Fruit fly (Drosophila melanogaster) whole organism, embryonic: ENCODE results near the gene Eip63F-1.

Experiments used
- CG10209 ChIP-seq: fragments of 200-800 bp; sonication (Bioruptor generic); optimal IDR thresholded peaks from 3 replicates; lab custom pipeline; 2017; ENCODE audit warnings: missing biosample characterization, mild to moderate bottlenecking, missing genetic modification characterization, missing genetic modification reagents
- CG10321 ChIP-seq: fragments of 200-800 bp; sonication (Bioruptor generic); IDR thresholded peaks from 2 replicates; pipeline ENCODE4 v1.3.6; 2022; ENCODE audit warnings: missing biosample characterization, missing genetic modification characterization
- CG11247 ChIP-seq: fragments of 200-800 bp; sonication (Bioruptor generic); IDR thresholded peaks from 2 replicates; pipeline ENCODE4 v1.3.6; 2022; ENCODE audit warnings: missing biosample characterization, missing genetic modification characterization
- CG12071 ChIP-seq: fragments of 200-800 bp; sonication (Bioruptor generic); optimal IDR thresholded peaks from 3 replicates; lab custom pipeline; 2018; ENCODE audit warnings: missing biosample characterization, mild to moderate bottlenecking, missing genetic modification characterization
- CG12769 ChIP-seq: fragments of 200-800 bp; sonication (Bioruptor generic); optimal IDR thresholded peaks from 2 replicates; lab custom pipeline; 2019; ENCODE audit warnings: missing biosample characterization, mild to moderate bottlenecking, missing genetic modification characterization, moderate library complexity
- CG13287 ChIP-seq: fragments of 200-800 bp; sonication (Bioruptor generic); IDR thresholded peaks from 2 replicates; pipeline ENCODE4 v1.3.6; 2022; ENCODE audit warnings: missing biosample characterization, missing genetic modification characterization; ENCODE audit not compliant: partially characterized antibody
- CG14050 ChIP-seq: fragments of 200-800 bp; sonication (Bioruptor generic); IDR thresholded peaks from 3 replicates; pipeline ENCODE4 v1.3.6; 2022; ENCODE audit warnings: missing biosample characterization, missing genetic modification characterization
- CG14441 ChIP-seq: fragments of 200-800 bp; sonication (Bioruptor generic); IDR thresholded peaks from 2 replicates; pipeline ENCODE4 v1.3.6; 2022; ENCODE audit warnings: missing biosample characterization, missing genetic modification characterization
- CG15514 ChIP-seq: fragments of 200-800 bp; sonication (Bioruptor generic); optimal IDR thresholded peaks from 3 replicates; lab custom pipeline; 2017; ENCODE audit warnings: missing biosample characterization, missing genetic modification characterization, mild to moderate bottlenecking, moderate library complexity, missing genetic modification reagents
- CG15601 ChIP-seq: fragments of 200-800 bp; sonication (Bioruptor generic); optimal IDR thresholded peaks from 3 replicates; lab custom pipeline; 2019; ENCODE audit warnings: missing biosample characterization, mild to moderate bottlenecking, missing genetic modification characterization, moderate library complexity
- CG17385 ChIP-seq: fragments of 200-800 bp; sonication (Bioruptor generic); optimal IDR thresholded peaks from 3 replicates; lab custom pipeline; 2018; ENCODE audit warnings: missing biosample characterization, mild to moderate bottlenecking, missing genetic modification characterization
- CG17802 ChIP-seq: fragments of 200-800 bp; sonication (Bioruptor generic); optimal IDR thresholded peaks from 2 replicates; lab custom pipeline; 2018; ENCODE audit warnings: missing biosample characterization, mild to moderate bottlenecking, missing genetic modification characterization, moderate library complexity
- CG18476 ChIP-seq: fragments of 200-800 bp; sonication (Bioruptor generic); optimal IDR thresholded peaks from 2 replicates; lab custom pipeline; 2016; ENCODE audit warnings: missing biosample characterization, mild to moderate bottlenecking, missing genetic modification characterization
- CG18764 ChIP-seq: fragments of 200-800 bp; sonication (Bioruptor generic); optimal IDR thresholded peaks from 3 replicates; lab custom pipeline; 2016; ENCODE audit warnings: missing biosample characterization, missing genetic modification characterization
- CG2678 ChIP-seq: fragments of 200-800 bp; sonication (Bioruptor generic); optimal IDR thresholded peaks from 3 replicates; lab custom pipeline; 2019; ENCODE audit warnings: missing biosample characterization, mild to moderate bottlenecking, missing genetic modification characterization, moderate library complexity
- CG30403 ChIP-seq: fragments of 200-800 bp; sonication (Bioruptor generic); optimal IDR thresholded peaks from 3 replicates; lab custom pipeline; 2016; ENCODE audit warnings: missing biosample characterization, missing genetic modification characterization
- CG31441 ChIP-seq: fragments of 200-800 bp; sonication (Bioruptor generic); IDR thresholded peaks from 2 replicates; pipeline ENCODE4 v1.3.6; 2022; ENCODE audit warnings: missing biosample characterization, missing genetic modification characterization
- CG33557 ChIP-seq: fragments of 200-800 bp; sonication (Bioruptor generic); optimal IDR thresholded peaks from 2 replicates; lab custom pipeline; 2019; ENCODE audit warnings: missing biosample characterization, mild to moderate bottlenecking, missing genetic modification characterization, moderate library complexity
- CG3407 ChIP-seq: fragments of 200-800 bp; sonication (Bioruptor generic); optimal IDR thresholded peaks from 2 replicates; lab custom pipeline; 2018; ENCODE audit warnings: missing biosample characterization, mild to moderate bottlenecking, missing genetic modification characterization
- CG9609 ChIP-seq: fragments of 200-800 bp; sonication (Bioruptor generic); optimal IDR thresholded peaks from 3 replicates; lab custom pipeline; 2016; ENCODE audit warnings: missing biosample characterization, missing genetic modification characterization
- CTCF ChIP-seq: fragments of 200-800 bp; sonication (Bioruptor generic); optimal IDR thresholded peaks from 2 replicates; lab custom pipeline; 2017; ENCODE audit warnings: missing biosample characterization, mild to moderate bottlenecking, missing genetic modification characterization, moderate library complexity
- E2f2 ChIP-seq: fragments of 200-800 bp; sonication (Bioruptor generic); IDR thresholded peaks from 2 replicates; pipeline ENCODE4 v1.3.6; 2022; ENCODE audit warnings: missing biosample characterization, missing genetic modification characterization
- Eip74EF ChIP-seq, 2 experiments: fragments of 200-800 bp in 1 of 2; fragments of >200 bp in 1 of 2; sonication (Bioruptor generic) in 1 of 2; optimal IDR thresholded peaks; 2 replicates each; lab custom pipeline; 2017 to 2019; ENCODE audit warnings: missing biosample characterization in 2 of 2, missing genetic modification characterization in 2 of 2, mild to moderate bottlenecking in 1 of 2, moderate library complexity in 1 of 2
- Ets65A ChIP-seq: fragments of 200-800 bp; sonication (Bioruptor generic); peaks from one replicate; lab custom pipeline; 2016; ENCODE audit warnings: missing biosample characterization, missing genetic modification characterization
- Hmr ChIP-seq: fragments of 200-800 bp; sonication (Bioruptor generic); optimal IDR thresholded peaks from 3 replicates; lab custom pipeline; 2017; ENCODE audit warnings: mild to moderate bottlenecking, missing biosample characterization, missing genetic modification reagents, missing genetic modification characterization
- Hsf ChIP-seq: fragments of 200-800 bp; sonication (Bioruptor generic); optimal IDR thresholded peaks from 3 replicates; lab custom pipeline; 2016; ENCODE audit warnings: missing biosample characterization, missing genetic modification characterization
- Lhr ChIP-seq: fragments of 200-800 bp; sonication (Bioruptor generic); optimal IDR thresholded peaks from 3 replicates; lab custom pipeline; 2017; ENCODE audit warnings: mild to moderate bottlenecking, missing biosample characterization, missing genetic modification reagents, missing genetic modification characterization
- Nf-YB ChIP-seq: fragments of 200-800 bp; sonication (Bioruptor generic); optimal IDR thresholded peaks from 3 replicates; lab custom pipeline; 2019; ENCODE audit warnings: missing biosample characterization, mild to moderate bottlenecking, missing genetic modification characterization, moderate library complexity
- Optix ChIP-seq: fragments of 200-800 bp; sonication (Bioruptor generic); IDR thresholded peaks from 3 replicates; pipeline ENCODE4 v1.3.6; 2022; ENCODE audit warnings: missing biosample characterization, missing genetic modification characterization
- Six4 ChIP-seq: fragments of 200-800 bp; sonication (Bioruptor generic); optimal IDR thresholded peaks from 2 replicates; lab custom pipeline; 2016; ENCODE audit warnings: missing biosample characterization, missing genetic modification characterization
- az2 ChIP-seq: fragments of 200-800 bp; sonication (Bioruptor generic); optimal IDR thresholded peaks from 3 replicates; lab custom pipeline; 2016; ENCODE audit warnings: missing biosample characterization, missing genetic modification characterization
- bowl ChIP-seq: fragments of 200-800 bp; sonication (Bioruptor generic); IDR thresholded peaks from 2 replicates; pipeline ENCODE4 v1.3.6; 2022; ENCODE audit warnings: missing biosample characterization, missing genetic modification characterization
- bsh ChIP-seq, 2 experiments: fragments of 200-800 bp; sonication (Bioruptor generic); optimal IDR thresholded peaks; 2 replicates each; lab custom pipeline; 2017 to 2018; ENCODE audit warnings: mild to moderate bottlenecking in 2 of 2, missing biosample characterization in 2 of 2, missing genetic modification characterization in 2 of 2, moderate library complexity in 1 of 2
- cwo ChIP-seq: fragments of 200-800 bp; sonication (Bioruptor generic); optimal IDR thresholded peaks from 3 replicates; lab custom pipeline; 2017; ENCODE audit warnings: missing biosample characterization, missing genetic modification characterization, mild to moderate bottlenecking, moderate library complexity, missing genetic modification reagents
- da ChIP-seq: fragments of 200-800 bp; sonication (Bioruptor generic); optimal IDR thresholded peaks from 2 replicates; lab custom pipeline; 2016; ENCODE audit warnings: missing biosample characterization, missing genetic modification characterization
- emc ChIP-seq: fragments of 200-800 bp; sonication (Bioruptor generic); optimal IDR thresholded peaks from 2 replicates; lab custom pipeline; 2016; ENCODE audit warnings: missing biosample characterization, missing genetic modification characterization
- gcm ChIP-seq: fragments of 200-800 bp; sonication (Bioruptor generic); optimal IDR thresholded peaks from 2 replicates; lab custom pipeline; 2019; ENCODE audit warnings: missing biosample characterization, mild to moderate bottlenecking, missing genetic modification characterization, moderate library complexity
- jing ChIP-seq: fragments of 200-800 bp; sonication (Bioruptor generic); optimal IDR thresholded peaks from 2 replicates; lab custom pipeline; 2018; ENCODE audit warnings: missing biosample characterization, mild to moderate bottlenecking, missing genetic modification characterization
- kah ChIP-seq: fragments of 200-800 bp; sonication (Bioruptor generic); optimal IDR thresholded peaks from 2 replicates; lab custom pipeline; 2018; ENCODE audit warnings: missing biosample characterization, mild to moderate bottlenecking, missing genetic modification characterization
- klu ChIP-seq: fragments of 200-800 bp; sonication (Bioruptor generic); IDR thresholded peaks from 2 replicates; pipeline ENCODE4 v1.3.6; 2022; ENCODE audit warnings: missing biosample characterization, missing genetic modification characterization
- lbe ChIP-seq: fragments of 200-800 bp; sonication (Bioruptor generic); optimal IDR thresholded peaks from 2 replicates; lab custom pipeline; 2016; ENCODE audit warnings: missing biosample characterization, mild to moderate bottlenecking, missing genetic modification characterization
- lmd ChIP-seq: fragments of 200-800 bp; sonication (Bioruptor generic); IDR thresholded peaks from 2 replicates; pipeline ENCODE4 v1.3.6; 2022; ENCODE audit warnings: missing biosample characterization, missing genetic modification characterization
- nau ChIP-seq: fragments of 200-800 bp; sonication (Bioruptor generic); optimal IDR thresholded peaks from 3 replicates; lab custom pipeline; 2017; ENCODE audit warnings: missing biosample characterization, mild to moderate bottlenecking, missing genetic modification characterization, missing genetic modification reagents
- pita ChIP-seq: fragments of 200-800 bp; sonication (Bioruptor generic); optimal IDR thresholded peaks from 2 replicates; lab custom pipeline; 2017; ENCODE audit warnings: missing biosample characterization, mild to moderate bottlenecking, missing genetic modification characterization
- row ChIP-seq: fragments of 200-800 bp; sonication (Bioruptor generic); IDR thresholded peaks from 3 replicates; pipeline ENCODE4 v1.3.6; 2022; ENCODE audit warnings: missing biosample characterization, missing genetic modification characterization
- run ChIP-seq: fragments of 200-800 bp; sonication (Bioruptor generic); optimal IDR thresholded peaks from 3 replicates; lab custom pipeline; 2018; ENCODE audit warnings: missing biosample characterization, mild to moderate bottlenecking, missing genetic modification characterization
- sima ChIP-seq: fragments of 200-800 bp; sonication (Bioruptor generic); optimal IDR thresholded peaks from 2 replicates; lab custom pipeline; 2016; ENCODE audit warnings: missing biosample characterization, missing genetic modification characterization
- stwl ChIP-seq: fragments of 200-800 bp; sonication (Bioruptor generic); optimal IDR thresholded peaks from 3 replicates; lab custom pipeline; 2018; ENCODE audit warnings: missing biosample characterization, mild to moderate bottlenecking, missing genetic modification characterization, moderate library complexity
- tna ChIP-seq: fragments of 200-800 bp; sonication (Bioruptor generic); IDR thresholded peaks from 2 replicates; pipeline ENCODE4 v1.3.6; 2022; ENCODE audit warnings: missing biosample characterization, missing genetic modification characterization; ENCODE audit not compliant: partially characterized antibody
- wor ChIP-seq: fragments of 200-800 bp; sonication (Bioruptor generic); IDR thresholded peaks from 2 replicates; pipeline ENCODE4 v1.3.6; 2022; ENCODE audit warnings: missing biosample characterization, missing genetic modification characterization

Gene Eip63F-1

DNA sequence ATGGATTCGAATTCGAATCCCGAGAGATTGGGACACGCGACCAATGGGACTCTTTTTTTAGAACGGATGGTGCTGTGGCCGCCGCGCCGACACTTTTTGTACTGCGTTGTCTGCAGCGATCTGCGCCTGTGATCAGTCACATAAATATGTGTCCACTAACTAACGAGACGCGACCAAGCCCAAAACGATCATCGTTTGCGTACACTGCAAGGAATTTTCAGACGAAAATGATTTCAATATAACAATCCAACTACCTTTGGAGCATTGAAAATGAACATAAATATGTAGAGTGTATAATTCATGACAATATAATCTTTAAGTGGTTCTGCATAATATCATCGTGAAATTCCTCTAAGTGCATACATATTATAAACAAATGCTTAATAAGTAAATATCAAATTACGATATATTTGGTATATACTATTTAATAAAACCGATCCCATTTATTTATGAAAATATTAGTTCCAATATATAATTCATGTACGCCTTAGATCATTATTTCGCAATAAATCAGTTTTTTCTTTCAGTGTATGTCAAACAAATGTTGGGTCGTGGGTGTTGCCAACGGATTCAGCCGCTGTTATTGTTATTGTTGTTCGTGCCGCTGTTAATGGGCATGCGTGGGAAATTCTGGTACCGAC, at the start of gene Eip63F-1 (continued):
- peak in 1 of 2 experiments; percentile 63 for TF ChIP-seq bsh (GFP tag; optimal IDR thresholded peaks at IDR 0.05; lab: Kevin White, UChicago)
- peak; percentile 29 for TF ChIP-seq CG12071
- TF ChIP-seq Hmr (GFP tag; lab: Kevin White, UChicago), result peak; percentile 57
- no peak for TF ChIP-seq tna (GFP tag; lab: Robert Waterston, UW)
- peak; percentile 39; the same call in 1 of the 2 replicates for TF ChIP-seq klu (GFP tag; lab: Robert Waterston, UW)
- no peak for TF ChIP-seq sima (GFP tag; lab: Kevin White, UChicago)
- TF ChIP-seq CG10209, result peak; percentile 65
- TF ChIP-seq CG18476, result no peak
- no peak for TF ChIP-seq CG33557
- TF ChIP-seq CG3407 (GFP tag; lab: Kevin White, UChicago), result peak; percentile 13
- TF ChIP-seq CG17802 (tag; lab: Kevin White, UChicago), result no peak
- TF ChIP-seq CG30403 (GFP tag; lab: Kevin White, UChicago), result peak; percentile 75
- no peak for TF ChIP-seq pita (GFP tag; lab: Kevin White, UChicago)
- TF ChIP-seq Hsf (GFP tag; lab: Kevin White, UChicago), result peak; percentile 38
- TF ChIP-seq Eip74EF (GFP tag; optimal IDR thresholded peaks at IDR 0.05; lab: Kevin White, UChicago), result no peak
- peak; percentile 27 for TF ChIP-seq CG15601 (tag; lab: Kevin White, UChicago)
- peak; percentile 52 for TF ChIP-seq Nf-YB (GFP tag; lab: Kevin White, UChicago)
- peak; percentile 39 for TF ChIP-seq nau
- TF ChIP-seq lmd, result peak; percentile 72
- no peak for TF ChIP-seq Lhr (GFP tag; lab: Kevin White, UChicago)
- no peak for TF ChIP-seq CTCF (GFP tag; lab: Kevin White, UChicago)
- peak; percentile 28 for TF ChIP-seq jing
- peak; percentile 54; the same call in 2 of the 3 replicates for TF ChIP-seq CG14050 (GFP tag; lab: Robert Waterston, UW)
- no peak for TF ChIP-seq CG13287 (GFP tag; lab: Robert Waterston, UW)
- no peak; the same call in 1 of the 2 replicates for TF ChIP-seq E2f2
- TF ChIP-seq CG2678, result peak; percentile 86
- peak; percentile 61 for TF ChIP-seq CG31441 (GFP tag; lab: Robert Waterston, UW)
- TF ChIP-seq row (GFP tag; lab: Robert Waterston, UW), result peak; percentile 66
- peak; percentile 55 for TF ChIP-seq CG18764
- TF ChIP-seq CG12769 (tag; lab: Kevin White, UChicago), result peak; percentile 48
- no peak for TF ChIP-seq stwl (tag; lab: Kevin White, UChicago)
- peak; percentile 53 for TF ChIP-seq cwo (GFP tag; lab: Kevin White, UChicago)
- TF ChIP-seq emc (GFP tag; lab: Kevin White, UChicago), result no peak
- peak; percentile 45 for TF ChIP-seq az2 (GFP tag; lab: Kevin White, UChicago)
- no peak for TF ChIP-seq CG10321 (GFP tag; lab: Robert Waterston, UW)
- no peak for TF ChIP-seq da (GFP tag; lab: Kevin White, UChicago)
- TF ChIP-seq gcm, result peak; percentile 44
- TF ChIP-seq Six4 (GFP tag; lab: Kevin White, UChicago), result peak; percentile 22
- no peak for TF ChIP-seq CG11247 (GFP tag; lab: Robert Waterston, UW)
- TF ChIP-seq Optix (GFP tag; lab: Robert Waterston, UW), result no peak
- TF ChIP-seq CG14441 (GFP tag; lab: Robert Waterston, UW), result no peak
- peak; percentile 63 for TF ChIP-seq Ets65A (GFP tag; lab: Kevin White, UChicago)
- peak; percentile 53 for TF ChIP-seq kah
- no peak for TF ChIP-seq lbe
- no peak for TF ChIP-seq bowl (GFP tag; lab: Robert Waterston, UW)
- peak; percentile 8 for TF ChIP-seq CG15514 (GFP tag; lab: Kevin White, UChicago)
- TF ChIP-seq CG17385 (GFP tag; lab: Kevin White, UChicago), result peak; percentile 73
- no peak for TF ChIP-seq CG9609 (GFP tag; lab: Kevin White, UChicago)
- TF ChIP-seq wor, result peak; percentile 38; the same call in 1 of the 2 replicates
- peak; percentile 34 for TF ChIP-seq run (tag; lab: Kevin White, UChicago)
